Fruit fly (Drosophila melanogaster) Kc167 (cell line): ENCODE measurements around the gene Nna1.

Experiments
- Sin3A ChIP-seq: fragments of >200 bp; optimal IDR thresholded peaks from 2 replicates; lab custom pipeline; 2018; ENCODE audit warnings: missing external identifiers
- h ChIP-seq: fragments of >200 bp; optimal IDR thresholded peaks from 3 replicates; lab custom pipeline; 2018; ENCODE audit warnings: missing external identifiers
- insv ChIP-seq: fragments of >200 bp; optimal IDR thresholded peaks from 3 replicates; lab custom pipeline; 2018; ENCODE audit warnings: missing external identifiers
- psq ChIP-seq: fragments of >200 bp; optimal IDR thresholded peaks from 2 replicates; lab custom pipeline; 2017; ENCODE audit warnings: missing external identifiers
- ttk ChIP-seq: sonication (Bioruptor generic); optimal IDR thresholded peaks from 2 replicates; lab custom pipeline; 2017; ENCODE audit warnings: missing external identifiers

DNA sequence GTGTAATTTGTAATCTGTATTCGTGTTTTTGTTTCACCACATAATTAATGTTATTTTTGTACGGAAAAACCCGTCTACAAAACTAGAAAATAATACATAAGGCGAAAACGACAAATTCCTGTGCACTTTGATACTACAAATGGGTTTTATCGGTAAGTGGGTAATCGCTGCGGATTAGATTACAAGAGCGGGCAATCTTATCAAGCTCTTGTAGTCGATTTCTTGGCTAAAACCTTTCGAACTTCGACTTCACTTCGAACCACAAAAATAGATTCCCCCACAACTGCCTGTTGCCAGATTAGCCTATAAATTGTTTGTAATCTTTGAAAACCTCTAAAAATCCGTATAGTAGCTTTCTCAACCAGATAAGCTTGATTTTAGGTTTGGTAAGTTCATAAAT lies 48.9 kb downstream of the Nna1 start:
- TF ChIP-seq h (lab: Kevin White, UChicago) = no peak
- TF ChIP-seq insv (lab: Kevin White, UChicago) = no peak
- no peak for TF ChIP-seq psq (lab: Kevin White, UChicago)
- no peak for TF ChIP-seq ttk (lab: Kevin White, UChicago)
- TF ChIP-seq Sin3A (lab: Kevin White, UChicago) = no peak
